Worm (Caenorhabditis elegans): ENCODE results near the gene srbc-54.

DNA sequence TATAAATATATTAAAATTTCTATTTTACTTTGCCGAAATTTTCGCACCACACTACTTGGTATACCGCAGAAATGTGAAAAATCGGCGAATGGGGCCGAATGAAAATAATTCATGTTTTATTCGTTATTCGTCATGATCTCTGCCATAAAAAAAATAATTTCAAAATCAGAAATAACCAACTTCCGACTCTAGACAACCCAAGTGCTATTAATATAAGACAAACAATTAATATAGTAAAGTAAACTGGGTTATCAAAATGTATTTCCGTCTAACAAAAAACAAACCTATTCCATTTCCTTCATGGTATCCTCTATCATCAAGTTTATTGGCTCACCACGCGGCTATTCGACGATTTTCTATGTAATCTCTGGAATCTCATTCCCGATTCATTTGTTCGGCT, 32.3 kb upstream of the srbc-54 start, which contains the start of gene srh-293:
- TF ChIP-seq dao-5 (tag; optimal IDR thresholded peaks at IDR 0.05) (no peak), him-1 (tag; optimal IDR thresholded peaks at IDR 0.05) (no peak)
